Worm (Caenorhabditis elegans) whole organism, midembryonic: ENCODE results near the gene lin-29.

Experiments
- T22C8.4 ChIP-seq: fragments of 200-800 bp; sonication (Bioruptor generic); IDR thresholded peaks from 2 replicates; pipeline ENCODE4 v1.3.6; 2022; ENCODE audit warnings: missing genetic modification characterization, missing compliant biosample characterization
- flt-1 ChIP-seq: fragments of 200-800 bp; sonication (Bioruptor generic); IDR thresholded peaks from 2 replicates; pipeline ENCODE4 v1.3.6; 2022; ENCODE audit warnings: missing genetic modification characterization, missing compliant biosample characterization
- med-1 ChIP-seq: sonication (generic microtip); optimal IDR thresholded peaks from 2 replicates; lab custom pipeline; 2017; ENCODE audit warnings: missing genetic modification characterization, mild to moderate bottlenecking, missing compliant biosample characterization, antibody characterized with exemption, missing genetic modification reagents; ENCODE audit not compliant: insufficient read depth
- ztf-23 ChIP-seq: fragments of 200-800 bp; sonication (Bioruptor generic); IDR thresholded peaks from 2 replicates; pipeline ENCODE4 v1.3.6; 2022; ENCODE audit warnings: missing genetic modification reagents, missing genetic modification characterization, missing compliant biosample characterization
- ztf-29 ChIP-seq: fragments of 200-800 bp; sonication (Bioruptor generic); IDR thresholded peaks from 2 replicates; pipeline ENCODE4 v1.3.6; 2022; ENCODE audit warnings: missing genetic modification reagents, missing genetic modification characterization, missing compliant biosample characterization

ce11 chrII:11978478-11978877, 43.3 kb upstream of the lin-29 start:
- TF ChIP-seq ztf-23 (GFP tag; lab: Robert Waterston, UW), result no peak
- no peak for TF ChIP-seq flt-1 (GFP tag; lab: Robert Waterston, UW)
- TF ChIP-seq T22C8.4 (GFP tag; lab: Robert Waterston, UW), result no peak
- TF ChIP-seq ztf-29, result no peak
- no peak for TF ChIP-seq med-1 (GFP tag; lab: Kevin White, UChicago)
